Fruit fly (Drosophila melanogaster) whole organism, embryonic: ENCODE data around the gene CG32428.

Source experiments
- C15 ChIP-seq: fragments of 200-800 bp; sonication (Bioruptor generic); IDR thresholded peaks from 3 replicates; pipeline ENCODE4 v1.3.6; 2022; ENCODE audit warnings: missing biosample characterization, missing genetic modification characterization
- CG10274 ChIP-seq: fragments of 200-800 bp; sonication (Bioruptor generic); optimal IDR thresholded peaks from 3 replicates; lab custom pipeline; 2017; ENCODE audit warnings: missing biosample characterization, mild to moderate bottlenecking, missing genetic modification characterization
- CG10321 ChIP-seq: fragments of 200-800 bp; sonication (Bioruptor generic); IDR thresholded peaks from 2 replicates; pipeline ENCODE4 v1.3.6; 2022; ENCODE audit warnings: missing biosample characterization, missing genetic modification characterization
- CG11695 ChIP-seq: fragments of 200-800 bp; sonication (Bioruptor generic); IDR thresholded peaks from 3 replicates; pipeline ENCODE4 v1.3.6; 2022; ENCODE audit warnings: missing biosample characterization, missing genetic modification characterization
- CG11696 ChIP-seq: fragments of 200-800 bp; sonication (Bioruptor generic); IDR thresholded peaks from 2 replicates; pipeline ENCODE4 v1.3.6; 2022; ENCODE audit warnings: missing biosample characterization, missing genetic modification characterization
- CG11723 ChIP-seq: fragments of 200-800 bp; sonication (Bioruptor generic); optimal IDR thresholded peaks from 2 replicates; lab custom pipeline; 2017; ENCODE audit warnings: missing biosample characterization, mild to moderate bottlenecking, missing genetic modification characterization
- CG14441 ChIP-seq: fragments of 200-800 bp; sonication (Bioruptor generic); IDR thresholded peaks from 2 replicates; pipeline ENCODE4 v1.3.6; 2022; ENCODE audit warnings: missing biosample characterization, missing genetic modification characterization
- CG14667 ChIP-seq: fragments of 200-800 bp; sonication (Bioruptor generic); IDR thresholded peaks from 2 replicates; pipeline ENCODE4 v1.3.6; 2022; ENCODE audit warnings: missing biosample characterization, missing genetic modification characterization
- CG14965 ChIP-seq: fragments of 200-800 bp; sonication (Bioruptor generic); optimal IDR thresholded peaks from 2 replicates; lab custom pipeline; 2016; ENCODE audit warnings: missing biosample characterization, missing genetic modification characterization, borderline replicate concordance
- CG3163 ChIP-seq: fragments of 200-800 bp; sonication (Bioruptor generic); optimal IDR thresholded peaks from 3 replicates; lab custom pipeline; 2016; ENCODE audit warnings: missing biosample characterization, missing genetic modification characterization
- CG32532 ChIP-seq: fragments of 200-800 bp; sonication (Bioruptor generic); IDR thresholded peaks from 2 replicates; pipeline ENCODE4 v1.3.6; 2022; ENCODE audit warnings: missing biosample characterization, missing genetic modification characterization
- CG6813 ChIP-seq: fragments of 200-800 bp; sonication (Bioruptor generic); optimal IDR thresholded peaks from 2 replicates; lab custom pipeline; 2017; ENCODE audit warnings: missing biosample characterization, missing genetic modification characterization, mild to moderate bottlenecking, moderate library complexity, missing genetic modification reagents
- CG8359 ChIP-seq: fragments of 200-800 bp; sonication (Bioruptor generic); optimal IDR thresholded peaks from 2 replicates; lab custom pipeline; 2017; ENCODE audit warnings: missing biosample characterization, mild to moderate bottlenecking, missing genetic modification characterization, borderline replicate concordance
- CG9876 ChIP-seq: fragments of 200-800 bp; sonication (Bioruptor generic); optimal IDR thresholded peaks from 2 replicates; lab custom pipeline; 2016; ENCODE audit warnings: missing biosample characterization, missing genetic modification characterization
- Chrac-16 ChIP-seq: fragments of 200-800 bp; sonication (Bioruptor generic); optimal IDR thresholded peaks from 3 replicates; lab custom pipeline; 2016; ENCODE audit warnings: missing biosample characterization, missing genetic modification characterization
- D19B ChIP-seq: fragments of 200-800 bp; sonication (Bioruptor generic); optimal IDR thresholded peaks from 2 replicates; lab custom pipeline; 2017; ENCODE audit warnings: missing biosample characterization, mild to moderate bottlenecking, missing genetic modification characterization
- Hr78 ChIP-seq, 2 experiments: fragments of 200-800 bp in 1 of 2; fragments of >200 bp in 1 of 2; sonication (Bioruptor generic) in 1 of 2; optimal IDR thresholded peaks; 2 replicates each; lab custom pipeline; 2017 to 2019; ENCODE audit warnings: missing biosample characterization in 2 of 2, missing genetic modification characterization in 2 of 2, mild to moderate bottlenecking in 1 of 2, moderate library complexity in 1 of 2
- Lhr ChIP-seq: fragments of 200-800 bp; sonication (Bioruptor generic); optimal IDR thresholded peaks from 3 replicates; lab custom pipeline; 2017; ENCODE audit warnings: mild to moderate bottlenecking, missing biosample characterization, missing genetic modification reagents, missing genetic modification characterization
- Mad ChIP-seq: fragments of 200-800 bp; sonication (Bioruptor generic); optimal IDR thresholded peaks from 2 replicates; lab custom pipeline; 2016; ENCODE audit warnings: missing biosample characterization, missing genetic modification characterization
- Myb ChIP-seq: fragments of 200-800 bp; sonication (Bioruptor generic); optimal IDR thresholded peaks from 2 replicates; lab custom pipeline; 2016; ENCODE audit warnings: missing biosample characterization, missing genetic modification characterization
- Rfx ChIP-seq: fragments of 200-800 bp; sonication (Bioruptor generic); IDR thresholded peaks from 2 replicates; pipeline ENCODE4 v1.3.6; 2022; ENCODE audit warnings: missing biosample characterization, missing genetic modification characterization
- Tbp ChIP-seq: fragments of >200 bp; optimal IDR thresholded peaks from 2 replicates; lab custom pipeline; 2018; ENCODE audit warnings: missing biosample characterization, missing genetic modification characterization
- Usf ChIP-seq: fragments of 200-800 bp; sonication (Bioruptor generic); optimal IDR thresholded peaks from 2 replicates; lab custom pipeline; 2017; ENCODE audit warnings: missing genotype, missing biosample characterization, missing genetic modification characterization
- bab2 ChIP-seq: fragments of 200-800 bp; sonication (Bioruptor generic); optimal IDR thresholded peaks from 2 replicates; lab custom pipeline; 2016; ENCODE audit warnings: missing biosample characterization, missing genetic modification characterization
- bbx ChIP-seq: fragments of 200-800 bp; sonication (Bioruptor generic); IDR thresholded peaks from 2 replicates; pipeline ENCODE4 v1.3.6; 2022; ENCODE audit warnings: missing biosample characterization, missing genetic modification characterization; ENCODE audit not compliant: partially characterized antibody
- cas ChIP-seq: fragments of 200-800 bp; sonication (Bioruptor generic); IDR thresholded peaks from 2 replicates; pipeline ENCODE4 v1.3.6; 2022; ENCODE audit warnings: missing biosample characterization, missing genetic modification characterization
- cato ChIP-seq: fragments of 200-800 bp; sonication (Bioruptor generic); optimal IDR thresholded peaks from 2 replicates; lab custom pipeline; 2016; ENCODE audit warnings: missing biosample characterization, missing genetic modification characterization, borderline replicate concordance
- dati ChIP-seq: fragments of 200-800 bp; sonication (Bioruptor generic); IDR thresholded peaks from 2 replicates; pipeline ENCODE4 v1.3.6; 2022; ENCODE audit warnings: missing biosample characterization, missing genetic modification characterization
- dysf ChIP-seq: fragments of 200-800 bp; sonication (Bioruptor generic); IDR thresholded peaks from 3 replicates; pipeline ENCODE4 v1.3.6; 2022; ENCODE audit warnings: missing biosample characterization, missing genetic modification characterization
- eve ChIP-seq, 2 experiments: fragments of >200 bp; optimal IDR thresholded peaks; 2 replicates each; lab custom pipeline; 2017; ENCODE audit warnings: missing biosample characterization in 2 of 2, missing genetic modification characterization in 2 of 2
- gcm ChIP-seq: fragments of 200-800 bp; sonication (Bioruptor generic); optimal IDR thresholded peaks from 2 replicates; lab custom pipeline; 2019; ENCODE audit warnings: missing biosample characterization, mild to moderate bottlenecking, missing genetic modification characterization, moderate library complexity
- gem ChIP-seq: fragments of 200-800 bp; sonication (Bioruptor generic); optimal IDR thresholded peaks from 2 replicates; lab custom pipeline; 2019; ENCODE audit warnings: missing biosample characterization, mild to moderate bottlenecking, missing genetic modification characterization, moderate library complexity
- hkb ChIP-seq, 2 experiments: fragments of 200-800 bp in 1 of 2; fragments of >200 bp in 1 of 2; sonication (Bioruptor generic) in 1 of 2; IDR thresholded peaks in 1 of 2; optimal IDR thresholded peaks in 1 of 2; 2 replicates each; pipeline versions ENCODE4 v1.3.6 to Lab custom; 2017 to 2022; ENCODE audit warnings: missing biosample characterization in 1 of 2, missing genetic modification characterization in 1 of 2
- inv ChIP-seq: fragments of 200-800 bp; sonication (Bioruptor generic); IDR thresholded peaks from 2 replicates; pipeline ENCODE4 v1.3.6; 2022; ENCODE audit warnings: missing biosample characterization, missing genetic modification characterization; ENCODE audit not compliant: partially characterized antibody
- lov ChIP-seq, 2 experiments: fragments of 200-800 bp in 1 of 2; fragments of >200 bp in 1 of 2; sonication (Bioruptor generic) in 1 of 2; IDR thresholded peaks in 1 of 2; optimal IDR thresholded peaks in 1 of 2; 2 replicates in 1 of 2; 3 replicates in 1 of 2; pipeline versions ENCODE4 v1.3.6 to Lab custom; 2017 to 2022; ENCODE audit warnings: missing biosample characterization in 1 of 2, missing genetic modification characterization in 1 of 2
- luna ChIP-seq: fragments of 200-800 bp; sonication (Bioruptor generic); optimal IDR thresholded peaks from 2 replicates; lab custom pipeline; 2016; ENCODE audit warnings: missing biosample characterization, missing genetic modification characterization
- pfk ChIP-seq: fragments of 200-800 bp; sonication (Bioruptor generic); optimal IDR thresholded peaks from 2 replicates; lab custom pipeline; 2018; ENCODE audit warnings: missing biosample characterization, mild to moderate bottlenecking, missing genetic modification characterization, moderate library complexity
- rib ChIP-seq: fragments of 200-800 bp; sonication (Bioruptor generic); IDR thresholded peaks from 2 replicates; pipeline ENCODE4 v1.3.6; 2022; ENCODE audit warnings: missing biosample characterization, missing genetic modification characterization
- ro ChIP-seq: fragments of 200-800 bp; sonication (Bioruptor generic); IDR thresholded peaks from 2 replicates; pipeline ENCODE4 v1.3.6; 2022; ENCODE audit warnings: missing biosample characterization, missing genetic modification characterization
- sens ChIP-seq: fragments of 200-800 bp; sonication (Bioruptor generic); peaks from one replicate; lab custom pipeline; 2016; ENCODE audit warnings: missing biosample characterization, missing genetic modification characterization
- slp2 ChIP-seq: fragments of 200-800 bp; sonication (Bioruptor generic); optimal IDR thresholded peaks from 2 replicates; lab custom pipeline; 2016; ENCODE audit warnings: missing biosample characterization, missing genetic modification characterization
- sob ChIP-seq: fragments of 200-800 bp; sonication (Bioruptor generic); IDR thresholded peaks from 2 replicates; pipeline ENCODE4 v1.3.6; 2022; ENCODE audit warnings: missing biosample characterization, missing genetic modification characterization
- tap ChIP-seq: fragments of 200-800 bp; optimal IDR thresholded peaks from 3 replicates; lab custom pipeline; 2019; ENCODE audit warnings: missing biosample characterization, mild to moderate bottlenecking, missing genetic modification characterization, moderate library complexity
- unpg ChIP-seq: fragments of 200-800 bp; sonication (Bioruptor generic); optimal IDR thresholded peaks from 3 replicates; lab custom pipeline; 2018; ENCODE audit warnings: missing biosample characterization, mild to moderate bottlenecking, missing genetic modification characterization, moderate library complexity
- zf30C ChIP-seq: fragments of 200-800 bp; sonication (Bioruptor generic); optimal IDR thresholded peaks from 3 replicates; lab custom pipeline; 2018; ENCODE audit warnings: missing biosample characterization, mild to moderate bottlenecking, missing genetic modification characterization

The CG32428 gene

DNA sequence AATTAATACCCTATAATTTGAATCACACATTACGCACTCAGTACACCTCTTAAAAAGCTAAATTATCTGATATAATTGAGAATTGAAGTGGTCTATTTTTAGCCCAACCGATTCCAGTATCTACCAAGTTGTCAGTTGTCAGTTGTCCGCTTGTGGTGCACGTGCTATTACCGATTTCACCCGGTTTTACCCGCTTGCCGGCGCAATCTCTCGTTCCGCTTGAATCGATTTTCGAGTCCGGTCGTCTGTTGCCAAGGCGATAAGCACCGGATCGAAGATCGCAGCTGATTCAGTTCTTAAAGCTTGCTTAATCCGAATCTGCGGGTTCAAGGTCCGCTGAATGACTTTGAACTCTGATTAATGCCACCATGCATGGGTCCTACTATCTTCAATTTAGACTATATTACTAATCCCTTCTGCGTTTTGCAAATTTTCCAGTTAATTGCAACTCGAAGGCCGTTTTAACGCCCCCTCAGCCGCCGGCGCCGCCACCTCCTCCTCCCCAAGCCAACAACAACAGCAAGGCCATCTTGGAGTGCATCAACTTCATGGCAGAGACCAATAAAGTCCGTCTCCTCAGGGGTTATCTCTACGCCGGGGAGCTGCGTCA lies 38.1 kb upstream of the CG32428 start (continued):
- TF ChIP-seq CG9876 (GFP tag; lab: Kevin White, UChicago) = no peak
- peak; percentile 30 for TF ChIP-seq gem
- no peak for TF ChIP-seq Hr78 (GFP tag; optimal IDR thresholded peaks at IDR 0.05; lab: Kevin White, UChicago)
- TF ChIP-seq D19B (GFP tag; lab: Kevin White, UChicago) = peak; percentile 64
- TF ChIP-seq Usf (GFP tag; lab: Kevin White, UChicago) = no peak
- TF ChIP-seq inv (GFP tag; lab: Robert Waterston, UW) = no peak

DNA sequence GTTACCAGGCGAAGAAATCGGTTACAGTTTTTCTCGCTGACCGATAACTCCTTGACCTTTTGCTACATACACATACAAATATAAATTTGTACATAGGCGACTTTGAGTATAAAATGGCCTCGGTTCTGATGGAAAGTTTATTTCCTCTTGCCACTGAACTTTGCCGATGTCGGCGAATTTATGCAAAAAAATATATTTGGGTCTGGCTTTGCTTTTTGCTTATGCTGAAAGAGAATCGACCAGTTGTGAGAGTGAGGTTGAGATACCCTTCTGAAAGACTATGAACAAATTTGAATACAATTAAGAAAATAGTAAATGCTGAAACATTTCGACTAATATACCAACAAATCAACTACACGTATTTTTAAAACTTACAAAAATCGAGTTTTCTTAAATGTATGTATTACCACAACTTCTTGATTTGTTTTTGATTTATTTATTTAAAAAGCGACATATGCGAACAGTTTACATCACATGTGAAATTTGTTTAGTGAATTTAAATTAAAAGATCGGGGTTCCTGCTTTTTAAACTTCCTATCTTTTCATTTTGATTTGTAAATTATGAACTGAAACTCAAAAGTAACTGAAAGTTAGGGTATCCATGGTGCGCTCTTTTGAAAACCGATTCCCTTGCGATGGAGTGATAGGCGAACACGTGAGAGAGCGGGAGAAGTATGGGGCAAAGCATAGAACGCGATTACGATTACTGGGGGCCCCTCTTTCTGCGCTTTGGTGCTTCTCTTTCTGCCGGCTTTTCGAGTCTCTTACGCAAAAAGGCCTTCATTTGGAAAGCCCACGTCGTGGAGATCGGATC lies 35.8 kb upstream of the CG32428 start:
- no peak for TF ChIP-seq ro (GFP tag; lab: Robert Waterston, UW)
- peak; percentile 71 for TF ChIP-seq slp2 (GFP tag; lab: Kevin White, UChicago)
- TF ChIP-seq zf30C = no peak
- no peak for TF ChIP-seq lov (optimal IDR thresholded peaks at IDR 0.05; lab: Kevin White, UChicago)
- TF ChIP-seq lov (GFP tag; IDR thresholded peaks at IDR 0.05; lab: Robert Waterston, UW) = no peak
- peak; percentile 41 for TF ChIP-seq CG11723 (GFP tag; lab: Kevin White, UChicago)
- peak; percentile 65; the same call in 1 of the 2 replicates for TF ChIP-seq CG32532 (GFP tag; lab: Robert Waterston, UW)
- no peak for TF ChIP-seq CG10321
- TF ChIP-seq C15 (GFP tag; lab: Robert Waterston, UW) = no peak
- TF ChIP-seq rib = no peak
- TF ChIP-seq Chrac-16 (GFP tag; lab: Kevin White, UChicago) = peak; percentile 57
- peak; percentile 60 for TF ChIP-seq CG10274 (GFP tag; lab: Kevin White, UChicago)
- peak; percentile 39 for TF ChIP-seq tap (tag; lab: Kevin White, UChicago)
- no peak for TF ChIP-seq luna (GFP tag; lab: Kevin White, UChicago)
- no peak for TF ChIP-seq CG11696 (GFP tag; lab: Robert Waterston, UW)
- peak; percentile 51 for TF ChIP-seq CG6813
- no peak; the same call in none of the 2 replicates for TF ChIP-seq Rfx (GFP tag; lab: Robert Waterston, UW)
- peak; percentile 17 for TF ChIP-seq cato (GFP tag; lab: Kevin White, UChicago)
- peak; percentile 84 for TF ChIP-seq CG3163 (GFP tag; lab: Kevin White, UChicago)
- TF ChIP-seq dysf (GFP tag; lab: Robert Waterston, UW) = peak; percentile 71
- peak; percentile 41; the same call in 1 of the 3 replicates for TF ChIP-seq CG11695 (GFP tag; lab: Robert Waterston, UW)
- TF ChIP-seq bbx (GFP tag; lab: Robert Waterston, UW) = no peak
- TF ChIP-seq bab2 = peak; percentile 76
- peak; percentile 97 for TF ChIP-seq sens
- peak; percentile 44 for TF ChIP-seq Myb
- no peak for TF ChIP-seq Tbp (GFP tag; lab: Kevin White, UChicago)
- peak; percentile 39; the same call in 1 of the 2 replicates for TF ChIP-seq sob (GFP tag; lab: Robert Waterston, UW)
- TF ChIP-seq CG14441 = 0 out of 2 replicates have a peak, but pooled peaks have one; percentile 13
- TF ChIP-seq Lhr (GFP tag; lab: Kevin White, UChicago) = peak; percentile 28
- no peak for TF ChIP-seq CG14667 (GFP tag; lab: Robert Waterston, UW)
- peak; percentile 56 for TF ChIP-seq Mad (GFP tag; lab: Kevin White, UChicago)
- TF ChIP-seq pfk (GFP tag; lab: Kevin White, UChicago) = no peak
- no peak for TF ChIP-seq dati (GFP tag; lab: Robert Waterston, UW)
- TF ChIP-seq gcm (GFP tag; lab: Kevin White, UChicago) = peak; percentile 69
- TF ChIP-seq hkb (optimal IDR thresholded peaks at IDR 0.05; lab: Kevin White, UChicago) = no peak
- TF ChIP-seq hkb (GFP tag; IDR thresholded peaks at IDR 0.05; lab: Robert Waterston, UW) = peak; percentile 44; the same call in 1 of the 2 replicates
- TF ChIP-seq CG8359 (GFP tag; lab: Kevin White, UChicago) = peak; percentile 18
- TF ChIP-seq eve (GFP tag; optimal IDR thresholded peaks at IDR 0.05; lab: Kevin White, UChicago) = peak in 1 of 2 experiments; percentile 87
- TF ChIP-seq CG14965 (GFP tag; lab: Kevin White, UChicago) = no peak
- TF ChIP-seq unpg = peak; percentile 64
- TF ChIP-seq cas (GFP tag; lab: Robert Waterston, UW) = no peak
